Fruit fly (Drosophila melanogaster): ENCODE data around the gene Archease.

The Archease gene

dm6 chr3R:21614858-21615427 lies 47.8 kb downstream of the Archease start (continued):
- TF ChIP-seq bsh (GFP tag; optimal IDR thresholded peaks at IDR 0.05) (peak; percentile 14 to 50), CG15601 (tag; optimal IDR thresholded peaks at IDR 0.05) (peak; percentile 12), Hr51 (GFP tag; optimal IDR thresholded peaks at IDR 0.05) (peak; percentile 1 to 66), row (GFP tag; IDR thresholded peaks at IDR 0.05) (no peak), CG31365 (tag; optimal IDR thresholded peaks at IDR 0.05) (no peak), Meics (GFP tag; optimal IDR thresholded peaks at IDR 0.05) (peak; percentile 79), sens (GFP tag) (peak; percentile 92), btn (GFP tag; optimal IDR thresholded peaks at IDR 0.05) (no peak), CHES-1-like (GFP tag; optimal IDR thresholded peaks at IDR 0.05) (peak; percentile 60), Med (GFP tag) (peak; percentile 86), toy (GFP tag; IDR thresholded peaks at IDR 0.05) (no peak), CG17385 (GFP tag; optimal IDR thresholded peaks at IDR 0.05) (peak; percentile 50), Deaf1 (tag; optimal IDR thresholded peaks at IDR 0.05) (peak; percentile 64), CG6272 (GFP tag; IDR thresholded peaks at IDR 0.05) (no peak), CG17829 (tag; optimal IDR thresholded peaks at IDR 0.05) (peak; percentile 10), org-1 (GFP tag; optimal IDR thresholded peaks at IDR 0.05) (peak; percentile 57), sug (tag; optimal IDR thresholded peaks at IDR 0.05) (peak; percentile 27), CG16863 (GFP tag; optimal IDR thresholded peaks at IDR 0.05) (peak; percentile 55), gsb-n (tag; optimal IDR thresholded peaks at IDR 0.05) (peak; percentile 1), Blimp-1 (GFP tag; optimal IDR thresholded peaks at IDR 0.05) (peak; percentile 61), vvl (GFP tag; IDR thresholded peaks at IDR 0.05) (no peak), CG15514 (GFP tag; optimal IDR thresholded peaks at IDR 0.05) (peak; percentile 34), CG4820 (GFP tag; optimal IDR thresholded peaks at IDR 0.05) (peak; percentile 60), luna (GFP tag; optimal IDR thresholded peaks at IDR 0.05) (no peak), HmgZ (tag; optimal IDR thresholded peaks at IDR 0.05) (peak; percentile 28), H2.0 (GFP tag; IDR thresholded peaks at IDR 0.05) (no peak), Tbp (GFP tag; optimal IDR thresholded peaks at IDR 0.05) (no peak), Dip3 (GFP tag; optimal IDR thresholded peaks at IDR 0.05) (peak; percentile 73), sisA (GFP tag; IDR thresholded peaks at IDR 0.05) (no peak), B-H2 (GFP tag; optimal IDR thresholded peaks at IDR 0.05) (peak; percentile 22), Fer1 (GFP tag; optimal IDR thresholded peaks at IDR 0.05) (peak; percentile 57), CG9797 (GFP tag; optimal IDR thresholded peaks at IDR 0.05) (no peak), sima (GFP tag; optimal IDR thresholded peaks at IDR 0.05) (no peak), CG3281 (GFP tag; optimal IDR thresholded peaks at IDR 0.05) (peak; percentile 62), phol (tag; optimal IDR thresholded peaks at IDR 0.05) (peak; percentile 69), Usf (GFP tag; optimal IDR thresholded peaks at IDR 0.05) (peak; percentile 31), dmrt99B (tag; optimal IDR thresholded peaks at IDR 0.05) (peak; percentile 68), CG2875 (GFP tag; optimal IDR thresholded peaks at IDR 0.05) (peak; percentile 46), Spps (tag; optimal IDR thresholded peaks at IDR 0.05) (no peak), CG11398 (GFP tag; optimal IDR thresholded peaks at IDR 0.05) (peak; percentile 76), NC2α (GFP tag; optimal IDR thresholded peaks at IDR 0.05) (peak; percentile 21), CG8944 (GFP tag; optimal IDR thresholded peaks at IDR 0.05) (peak; percentile 10), mam (GFP tag; optimal IDR thresholded peaks at IDR 0.05) (peak; percentile 58), Eip74EF (GFP tag; optimal IDR thresholded peaks at IDR 0.05) (peak in 1 of 2 experiments; percentile 26), CG30403 (GFP tag; optimal IDR thresholded peaks at IDR 0.05) (peak; percentile 71), Nf-YC (tag; optimal IDR thresholded peaks at IDR 0.05) (peak; percentile 6), Doc2 (GFP tag; IDR thresholded peaks at IDR 0.05) (no peak), Hey (tag; optimal IDR thresholded peaks at IDR 0.05) (peak; percentile 18), run (tag; optimal IDR thresholded peaks at IDR 0.05) (peak; percentile 31), ap (GFP tag; IDR thresholded peaks at IDR 0.05) (no peak)
